Fruit fly (Drosophila melanogaster): ENCODE data around the gene beta-Spec.

beta-Spec gene

DNA sequence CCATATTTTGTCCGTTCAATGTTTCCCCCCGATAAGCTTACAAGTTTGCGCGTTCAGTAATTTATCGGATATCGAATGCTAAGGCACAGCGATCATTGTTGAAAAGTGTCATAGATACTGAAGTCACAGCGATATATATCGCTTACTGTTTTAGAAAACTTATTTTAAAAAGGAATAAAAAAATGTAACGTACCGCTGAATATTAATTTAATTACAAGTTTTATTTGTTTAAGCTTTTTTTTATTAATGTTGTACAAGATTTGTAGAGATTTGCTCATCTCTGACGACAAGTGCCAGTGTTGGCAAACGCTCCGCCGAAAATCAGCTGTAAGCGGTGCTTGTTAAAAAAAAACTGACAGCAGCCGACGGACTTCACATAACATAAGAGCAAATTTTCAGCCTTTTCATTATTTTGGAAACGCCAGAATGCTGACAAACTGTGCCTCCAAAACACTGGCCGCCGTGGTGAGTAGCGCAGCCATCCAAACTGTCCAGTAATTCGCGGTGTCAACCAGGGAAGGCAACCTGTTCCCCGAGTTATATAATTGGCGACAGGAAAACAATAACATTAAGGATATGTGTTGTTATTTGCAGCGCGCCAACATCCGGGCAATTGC is 25.1 kb upstream of the beta-Spec start, which contains the start of the genes corolla and ND-24 (continued):
- TF ChIP-seq CG6854 (GFP tag; optimal IDR thresholded peaks at IDR 0.05) (no peak), CG32006 (GFP tag; optimal IDR thresholded peaks at IDR 0.05) (no peak), fkh (GFP tag; optimal IDR thresholded peaks at IDR 0.05) (no peak), ss (GFP tag; optimal IDR thresholded peaks at IDR 0.05) (no peak), CG9139 (GFP tag; optimal IDR thresholded peaks at IDR 0.05) (no peak), fd59A (GFP tag; optimal IDR thresholded peaks at IDR 0.05) (peak; percentile 34), Sox102F (GFP tag; optimal IDR thresholded peaks at IDR 0.05) (no peak), Ets96B (tag; optimal IDR thresholded peaks at IDR 0.05) (peak; percentile 49)

- TF ChIP-seq esn (GFP tag; optimal IDR thresholded peaks at IDR 0.05) (peak; percentile 22), CG1621 (tag; optimal IDR thresholded peaks at IDR 0.05) (no peak), Ets96B (tag; optimal IDR thresholded peaks at IDR 0.05) (peak; percentile 0), CG6854 (GFP tag; optimal IDR thresholded peaks at IDR 0.05) (no peak), dsx (GFP tag; optimal IDR thresholded peaks at IDR 0.05; ENCODE audit: poor library complexity, severe bottlenecking) (peak; percentile 30), Eip78C (GFP tag) (peak; percentile 22), vri (GFP tag; optimal IDR thresholded peaks at IDR 0.05) (no peak), Smox (GFP tag; optimal IDR thresholded peaks at IDR 0.05) (no peak)
Observed at dm6 chrX:17636001-17636400, 21.2 kb upstream of the beta-Spec start, which contains the start of the genes CG8289 and CG5800. TSS of gene CG8289 (minus strand) at chrX:17636044. TSS of gene CG5800 (plus strand) at chrX:17636281.

DNA sequence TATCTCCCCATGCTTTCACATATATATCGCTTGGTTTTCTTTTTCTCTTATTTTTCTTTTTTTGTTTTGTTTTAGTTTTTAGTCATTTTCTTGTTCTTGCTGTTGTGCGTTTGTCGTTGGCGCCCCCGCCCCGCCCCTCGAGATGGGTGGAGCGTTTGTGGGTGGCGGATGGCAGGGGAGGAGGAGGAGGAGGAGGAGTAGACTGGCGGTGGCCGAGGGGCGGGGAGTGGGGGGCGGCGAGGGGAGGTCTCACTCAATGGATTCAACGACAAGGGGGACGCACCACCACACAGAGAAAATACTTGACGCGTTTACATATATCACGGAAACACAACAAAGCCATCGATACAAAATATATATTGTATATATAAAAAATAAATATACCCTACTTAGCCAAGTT is 16.3 kb upstream of the beta-Spec start:
- no peak for TF ChIP-seq CG8319 (GFP tag; optimal IDR thresholded peaks at IDR 0.05)
- no peak for TF ChIP-seq Hr38 (GFP tag; optimal IDR thresholded peaks at IDR 0.05)
- TF ChIP-seq CG10669 (GFP tag; optimal IDR thresholded peaks at IDR 0.05), result no peak
- no peak for TF ChIP-seq CG1621 (tag; optimal IDR thresholded peaks at IDR 0.05)
- TF ChIP-seq Sox15 (GFP tag; optimal IDR thresholded peaks at IDR 0.05), result no peak
- no peak for TF ChIP-seq CG31627 (GFP tag; optimal IDR thresholded peaks at IDR 0.05)
- no peak for TF ChIP-seq CG9139 (GFP tag; optimal IDR thresholded peaks at IDR 0.05)
- TF ChIP-seq acj6 (GFP tag; optimal IDR thresholded peaks at IDR 0.05), result no peak
- TF ChIP-seq dsx (GFP tag; optimal IDR thresholded peaks at IDR 0.05; ENCODE audit: poor library complexity, severe bottlenecking), result no peak
- no peak for TF ChIP-seq Sox14 (GFP tag; optimal IDR thresholded peaks at IDR 0.05)
- no peak for TF ChIP-seq CG16779 (tag; optimal IDR thresholded peaks at IDR 0.05)
- no peak for TF ChIP-seq ss (GFP tag; optimal IDR thresholded peaks at IDR 0.05)
- TF ChIP-seq fd85E (GFP tag; optimal IDR thresholded peaks at IDR 0.05), result no peak
- no peak for TF ChIP-seq lz (GFP tag; optimal IDR thresholded peaks at IDR 0.05)

DNA sequence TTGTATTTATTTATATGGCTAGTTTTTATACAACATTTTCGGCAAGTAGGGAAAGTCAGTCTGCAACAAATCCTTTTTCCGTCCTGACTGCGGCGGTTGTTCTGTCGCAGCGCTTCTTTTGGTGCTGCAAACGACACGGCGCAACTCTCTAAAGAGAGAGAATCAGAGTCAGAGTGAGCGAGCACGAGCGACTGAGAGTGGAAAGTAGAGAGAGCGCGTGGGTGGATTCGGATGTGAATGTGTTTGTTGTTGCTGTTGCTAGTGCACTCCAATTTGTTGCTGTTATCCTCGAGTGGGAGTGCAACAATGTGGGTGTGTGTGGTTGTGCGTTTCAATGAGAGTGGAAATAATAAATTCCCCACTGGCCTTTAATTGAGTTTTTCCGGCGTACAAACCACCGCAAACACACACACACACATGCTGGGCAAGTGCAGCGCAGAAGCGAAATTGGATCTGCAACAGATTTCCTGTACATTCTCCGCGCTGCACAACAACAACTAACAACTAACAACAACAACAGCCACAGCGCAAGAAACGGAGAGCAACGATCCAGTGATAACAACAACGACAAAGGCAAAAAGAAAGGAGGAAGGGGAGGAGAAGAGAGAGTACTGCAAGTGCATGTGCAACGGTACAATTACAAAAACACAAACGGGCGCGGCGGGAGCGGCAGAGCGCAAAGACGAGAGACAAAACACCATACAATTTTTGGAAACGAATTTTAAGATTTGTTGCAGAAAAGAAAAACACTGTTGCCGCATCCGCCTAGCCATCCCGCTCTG is 5.8 kb upstream of the beta-Spec start:
- TF ChIP-seq Eip78C (GFP tag) (peak; percentile 55), CG16779 (tag; optimal IDR thresholded peaks at IDR 0.05) (no peak), dsx (GFP tag; optimal IDR thresholded peaks at IDR 0.05; ENCODE audit: poor library complexity, severe bottlenecking) (peak; percentile 28), topi (GFP tag; optimal IDR thresholded peaks at IDR 0.05) (no peak)

DNA sequence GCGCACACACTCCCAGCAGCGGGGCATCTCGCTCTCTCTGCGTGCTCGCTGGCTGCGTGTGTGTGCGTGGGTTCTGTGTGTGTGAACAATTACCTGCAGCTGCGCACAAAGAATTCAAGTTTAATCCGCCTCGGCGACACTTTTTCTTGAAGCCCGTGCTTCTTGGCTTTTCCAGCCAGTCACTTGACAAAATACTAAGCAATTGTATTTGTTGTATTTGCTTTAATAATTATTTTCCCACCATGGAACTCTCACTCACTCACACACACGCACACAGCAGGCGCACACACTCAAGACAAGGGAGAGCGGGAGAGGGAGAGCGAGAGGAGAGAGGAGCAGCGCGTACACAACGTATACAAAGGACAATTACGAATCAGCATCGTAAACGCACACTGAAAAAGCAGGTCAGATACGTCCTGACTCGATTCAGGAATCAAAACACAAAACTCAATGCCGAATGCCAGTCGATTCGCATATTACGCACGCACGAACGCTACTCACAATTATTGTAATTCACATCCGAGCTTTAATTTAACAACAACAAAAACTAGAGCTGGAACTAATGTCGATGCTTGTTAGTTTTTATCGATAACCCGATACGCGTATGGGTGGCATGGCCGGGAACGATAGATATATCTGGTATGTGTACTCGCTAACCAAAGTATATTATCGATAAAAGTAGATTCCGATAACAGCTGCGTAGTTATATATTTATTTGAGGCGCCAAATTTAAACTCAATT is 5.0 kb upstream of the beta-Spec start, which contains the start of gene RhoGAPp190:
Gene RhoGAPp190 (minus strand): TSS at position 565 of the 741 bp plus-strand sequence.
- no peak for TF ChIP-seq Lpt (GFP tag; optimal IDR thresholded peaks at IDR 0.05)
- no peak for TF ChIP-seq Blimp-1 (GFP tag; optimal IDR thresholded peaks at IDR 0.05)
- TF ChIP-seq CG6276 (GFP tag; optimal IDR thresholded peaks at IDR 0.05), result no peak
- TF ChIP-seq dsx (GFP tag; optimal IDR thresholded peaks at IDR 0.05; ENCODE audit: poor library complexity, severe bottlenecking), result no peak
- no peak for TF ChIP-seq CG7368 (GFP tag; optimal IDR thresholded peaks at IDR 0.05)
- no peak for TF ChIP-seq vri (GFP tag; optimal IDR thresholded peaks at IDR 0.05)
- TF ChIP-seq Ets96B (tag; optimal IDR thresholded peaks at IDR 0.05), result no peak
- no peak for TF ChIP-seq dac (GFP tag; optimal IDR thresholded peaks at IDR 0.05)
- no peak for TF ChIP-seq fkh (GFP tag; optimal IDR thresholded peaks at IDR 0.05)
- no peak for TF ChIP-seq CG15336 (GFP tag; IDR thresholded peaks at IDR 0.05)
- TF ChIP-seq salr (GFP tag; optimal IDR thresholded peaks at IDR 0.05), result no peak
- no peak for TF ChIP-seq svp (GFP tag)
- peak; percentile 3 for TF ChIP-seq net (GFP tag; optimal IDR thresholded peaks at IDR 0.05)
- no peak for TF ChIP-seq pdm3 (GFP tag; optimal IDR thresholded peaks at IDR 0.05)
- no peak for TF ChIP-seq Eip93F (GFP tag; optimal IDR thresholded peaks at IDR 0.05)
- TF ChIP-seq CG3919 (GFP tag; optimal IDR thresholded peaks at IDR 0.05), result no peak
- no peak for TF ChIP-seq CG8632 (GFP tag; optimal IDR thresholded peaks at IDR 0.05)
- TF ChIP-seq CG8319 (GFP tag; optimal IDR thresholded peaks at IDR 0.05), result no peak
- no peak for TF ChIP-seq Hr4 (GFP tag; optimal IDR thresholded peaks at IDR 0.05)
